Worm (Caenorhabditis elegans) whole organism, L4 larva: ENCODE measurements around the gene ZK829.1.

Experiments
- D1046.2 ChIP-seq: fragments of 200-800 bp; sonication (Bioruptor generic); IDR thresholded peaks from 2 replicates; pipeline ENCODE4 v1.3.6; 2022; ENCODE audit warnings: missing genetic modification characterization, missing compliant biosample characterization
- F10B5.3 ChIP-seq: sonication (generic microtip); optimal IDR thresholded peaks from 2 replicates; lab custom pipeline; 2016; ENCODE audit warnings: mild to moderate bottlenecking, missing genetic modification characterization, missing compliant biosample characterization
- F44E2.7 ChIP-seq: fragments of 200-800 bp; sonication (Bioruptor generic); IDR thresholded peaks from 2 replicates; pipeline ENCODE4 v2.1.2; 2022; ENCODE audit warnings: missing genetic modification characterization, missing compliant biosample characterization
- Y105C5A.15 ChIP-seq: fragments of 200-800 bp; sonication (Bioruptor generic); IDR thresholded peaks from 2 replicates; pipeline ENCODE4 v1.3.6; 2022; ENCODE audit warnings: missing genetic modification characterization, missing compliant biosample characterization
- Y48G9A.11 ChIP-seq: fragments of 200-800 bp; sonication (Bioruptor generic); IDR thresholded peaks from 2 replicates; pipeline ENCODE4 v1.3.6; 2022; ENCODE audit warnings: missing genetic modification reagents, missing genetic modification characterization, missing compliant biosample characterization
- Y5F2A.4 ChIP-seq: fragments of 200-800 bp; sonication (Bioruptor generic); optimal IDR thresholded peaks from 2 replicates; lab custom pipeline; 2018; ENCODE audit warnings: mild to moderate bottlenecking, missing genetic modification characterization, missing compliant biosample characterization
- ZK337.2 ChIP-seq: fragments of 200-800 bp; sonication (Bioruptor generic); IDR thresholded peaks from 2 replicates; pipeline ENCODE4 v1.3.6; 2022; ENCODE audit warnings: missing genetic modification reagents, missing genetic modification characterization, missing compliant biosample characterization
- aha-1 ChIP-seq: fragments of 150-350 bp; peaks from one replicate; lab custom pipeline; 2014; ENCODE audit warnings: missing biosample characterization, missing genetic modification characterization
- attf-4 ChIP-seq: sonication (generic microtip); optimal IDR thresholded peaks from 3 replicates; lab custom pipeline; 2017; ENCODE audit warnings: missing biosample characterization, missing genetic modification characterization
- ceh-20 ChIP-seq: fragments of 200-800 bp; sonication (Bioruptor generic); IDR thresholded peaks from 2 replicates; pipeline ENCODE4 v1.3.6; 2022; ENCODE audit warnings: missing genetic modification reagents, missing genetic modification characterization, missing compliant biosample characterization
- ceh-28 ChIP-seq: fragments of 150-350 bp; optimal IDR thresholded peaks from 2 replicates; lab custom pipeline; 2014; ENCODE audit warnings: missing biosample characterization, missing genetic modification reagents, missing genetic modification characterization
- ces-1 ChIP-seq: fragments of 150-350 bp; sonication (generic microtip); optimal IDR thresholded peaks from 4 replicates; lab custom pipeline; 2014; ENCODE audit warnings: missing biosample characterization, missing genetic modification reagents, missing genetic modification characterization
- ctbp-1 ChIP-seq: fragments of 200-800 bp; sonication (Bioruptor generic); IDR thresholded peaks from 2 replicates; pipeline ENCODE4 v1.3.6; 2022; ENCODE audit warnings: missing genetic modification reagents, missing genetic modification characterization, missing compliant biosample characterization
- dpl-1 ChIP-seq: fragments of 150-350 bp; optimal IDR thresholded peaks from 2 replicates; lab custom pipeline; 2014; ENCODE audit warnings: missing biosample characterization, missing genetic modification reagents, missing genetic modification characterization
- duxl-1 ChIP-seq: sonication (generic microtip); optimal IDR thresholded peaks from 2 replicates; lab custom pipeline; 2016; ENCODE audit warnings: mild to moderate bottlenecking, missing genetic modification characterization, moderate library complexity, missing compliant biosample characterization; ENCODE audit not compliant: poor library complexity
- egl-43 ChIP-seq: fragments of 200-800 bp; sonication (Bioruptor generic); IDR thresholded peaks from 2 replicates; pipeline ENCODE4 v1.3.6; 2022; ENCODE audit warnings: missing genetic modification reagents, missing genetic modification characterization, missing compliant biosample characterization
- hif-1 ChIP-seq, 2 experiments: sonication (generic microtip); optimal IDR thresholded peaks; 2 replicates each; lab custom pipeline; 2016 to 2017; ENCODE audit warnings: missing compliant biosample characterization in 2 of 2, missing genetic modification characterization in 2 of 2, missing genetic modification reagents in 2 of 2, missing genotype in 2 of 2, mild to moderate bottlenecking in 1 of 2
- hmg-1.1 ChIP-seq: fragments of 200-800 bp; sonication (Bioruptor generic); IDR thresholded peaks from 2 replicates; pipeline ENCODE4 v1.3.6; 2022; ENCODE audit warnings: missing genetic modification reagents, missing genetic modification characterization, missing compliant biosample characterization
- lim-7 ChIP-seq: fragments of 200-800 bp; sonication (Bioruptor generic); IDR thresholded peaks from 2 replicates; pipeline ENCODE4 v1.3.6; 2022; ENCODE audit warnings: missing genetic modification characterization, missing compliant biosample characterization
- lin-1 ChIP-seq: fragments of 200-800 bp; sonication (Bioruptor generic); IDR thresholded peaks from 2 replicates; pipeline ENCODE4 v1.3.6; 2022; ENCODE audit warnings: missing genetic modification reagents, missing genetic modification characterization, missing compliant biosample characterization
- lin-39 ChIP-seq: fragments of 150-350 bp; optimal IDR thresholded peaks from 2 replicates; lab custom pipeline; 2014; ENCODE audit warnings: missing biosample characterization, missing genetic modification reagents, missing genetic modification characterization
- lsy-2 ChIP-seq, 2 experiments: fragments of 150-350 bp in 1 of 2; sonication (generic microtip) in 1 of 2; optimal IDR thresholded peaks; 2 replicates each; lab custom pipeline; 2014 to 2017; ENCODE audit warnings: missing biosample characterization in 2 of 2, missing genetic modification characterization in 2 of 2
- mes-2 ChIP-seq: sonication (generic microtip); optimal IDR thresholded peaks from 2 replicates; lab custom pipeline; 2016; ENCODE audit warnings: missing genotype, mild to moderate bottlenecking, missing genetic modification characterization, missing compliant biosample characterization; ENCODE audit not compliant: poor library complexity, severe bottlenecking
- nhr-10 ChIP-seq: fragments of 150-350 bp; optimal IDR thresholded peaks from 2 replicates; lab custom pipeline; 2014; ENCODE audit warnings: missing biosample characterization, missing genetic modification characterization
- nhr-11 ChIP-seq: fragments of 150-350 bp; optimal IDR thresholded peaks from 2 replicates; lab custom pipeline; 2014; ENCODE audit warnings: missing biosample characterization, missing genetic modification characterization
- nhr-25 ChIP-seq: sonication (generic microtip); optimal IDR thresholded peaks from 2 replicates; lab custom pipeline; 2017; ENCODE audit warnings: missing genetic modification characterization, mild to moderate bottlenecking, missing compliant biosample characterization, antibody characterized with exemption, moderate library complexity, borderline replicate concordance; ENCODE audit not compliant: insufficient read depth
- nhr-42 ChIP-seq: fragments of 200-800 bp; sonication (Bioruptor generic); IDR thresholded peaks from 2 replicates; pipeline ENCODE4 v1.3.6; 2022; ENCODE audit warnings: missing genetic modification characterization, missing compliant biosample characterization
- nhr-48 ChIP-seq: sonication (generic microtip); optimal IDR thresholded peaks from 2 replicates; lab custom pipeline; 2016; ENCODE audit warnings: mild to moderate bottlenecking, missing genetic modification characterization, missing compliant biosample characterization
- rbr-2 ChIP-seq: sonication (generic microtip); optimal IDR thresholded peaks from 2 replicates; lab custom pipeline; 2016; ENCODE audit warnings: missing genotype, missing genetic modification characterization, missing compliant biosample characterization
- saeg-2 ChIP-seq: fragments of 200-800 bp; sonication (Bioruptor generic); IDR thresholded peaks from 2 replicates; pipeline ENCODE4 v1.3.6; 2022; ENCODE audit warnings: missing genetic modification reagents, missing genetic modification characterization, missing compliant biosample characterization
- set-16 ChIP-seq: fragments of 200-800 bp; sonication (Bioruptor generic); IDR thresholded peaks from 2 replicates; pipeline ENCODE4 v1.3.6; 2022; ENCODE audit warnings: missing genetic modification reagents, missing genetic modification characterization, missing compliant biosample characterization
- snpc-1.2 ChIP-seq: fragments of 200-800 bp; sonication (Bioruptor generic); IDR thresholded peaks from 2 replicates; pipeline ENCODE4 v1.3.6; 2022; ENCODE audit warnings: missing genetic modification reagents, missing genetic modification characterization, missing compliant biosample characterization
- spr-1 ChIP-seq: sonication (generic microtip); optimal IDR thresholded peaks from 2 replicates; lab custom pipeline; 2016; ENCODE audit warnings: mild to moderate bottlenecking, missing genetic modification characterization, missing compliant biosample characterization
- unc-130 ChIP-seq: sonication (generic microtip); optimal IDR thresholded peaks from 2 replicates; lab custom pipeline; 2016; ENCODE audit warnings: missing genetic modification reagents, missing genetic modification characterization, missing compliant biosample characterization
- unc-39 ChIP-seq: sonication (generic microtip); optimal IDR thresholded peaks from 2 replicates; lab custom pipeline; 2017; ENCODE audit warnings: missing biosample characterization, missing genetic modification characterization
- unc-62 ChIP-seq, 3 experiments: fragments of 150-350 bp in 1 of 3; sonication (generic microtip); optimal IDR thresholded peaks in 2 of 3; peaks in 1 of 3; 1 replicate in 1 of 3; 2 replicates in 2 of 3; lab custom pipeline; 2014 to 2017; ENCODE audit warnings: missing biosample characterization in 3 of 3, missing genetic modification characterization in 3 of 3, missing genetic modification reagents in 3 of 3, missing genotype in 1 of 3
- zag-1 ChIP-seq: fragments of 150-350 bp; optimal IDR thresholded peaks from 2 replicates; lab custom pipeline; 2014; ENCODE audit warnings: missing biosample characterization, missing genetic modification characterization
- zfp-2 ChIP-seq: sonication (generic microtip); optimal IDR thresholded peaks from 2 replicates; lab custom pipeline; 2016; ENCODE audit warnings: mild to moderate bottlenecking, missing genetic modification characterization, missing compliant biosample characterization
- zfp-3 ChIP-seq: fragments of 200-800 bp; sonication (Bioruptor generic); conservative IDR thresholded peaks from 2 replicates; pipeline ENCODE4 v1.3.6; 2022; ENCODE audit warnings: missing genetic modification reagents, missing genetic modification characterization, missing compliant biosample characterization

Gene ZK829.1

DNA sequence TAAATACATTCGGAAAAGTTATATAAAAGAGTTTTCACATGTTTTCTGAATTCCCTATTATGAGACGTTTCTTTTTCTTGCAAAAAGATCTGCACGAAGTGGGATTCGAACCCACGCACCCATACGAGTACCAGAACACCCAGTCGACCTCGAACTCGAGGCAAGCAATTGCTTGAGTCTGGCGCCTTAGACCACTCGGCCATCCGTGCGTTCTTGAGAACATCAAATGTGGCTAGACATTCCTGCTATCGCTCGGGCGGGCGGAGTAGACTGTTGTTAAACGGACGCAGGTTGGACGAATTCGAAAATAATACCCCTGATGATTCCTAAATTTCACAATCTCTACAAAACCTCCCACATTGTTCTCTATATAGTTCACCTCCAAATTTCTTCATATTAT, 13.8 kb downstream of the ZK829.1 start (continued):
- TF ChIP-seq nhr-25 (tag; lab: Kevin White, UChicago) (no peak), mes-2 (no peak), Y5F2A.4 (GFP tag; lab: Kevin White, UChicago) (no peak), saeg-2 (GFP tag; lab: Robert Waterston, UW) (peak; percentile 76; the same call in 1 of the 2 replicates), lim-7 (peak; percentile 73), duxl-1 (tag; lab: Kevin White, UChicago) (peak; percentile 63), nhr-11 (tag; lab: Kevin White, UChicago) (no peak), ZK337.2 (peak; percentile 47; the same call in 1 of the 2 replicates), unc-39 (tag; lab: Kevin White, UChicago) (no peak), Y48G9A.11 (GFP tag; lab: Robert Waterston, UW) (peak; percentile 61; the same call in 1 of the 2 replicates), nhr-10 (no peak), ces-1 (GFP tag; lab: Kevin White, UChicago) (no peak), rbr-2 (peak; percentile 45), D1046.2 (GFP tag; lab: Robert Waterston, UW) (0 out of 2 replicates have a peak, but pooled peaks have one; percentile 26), ceh-28 (no peak), Y105C5A.15 (GFP tag; lab: Robert Waterston, UW) (no peak), snpc-1.2 (GFP tag; lab: Robert Waterston, UW) (peak; percentile 91), lin-1 (GFP tag; lab: Robert Waterston, UW) (0 out of 2 replicates have a peak, but pooled peaks have one; percentile 53), hif-1 (tag; optimal IDR thresholded peaks at IDR 0.05; lab: Kevin White, UChicago) (no peak), spr-1 (peak; percentile 39), unc-62 (GFP tag; optimal IDR thresholded peaks at IDR 0.05 in 1 of 2; lab: Kevin White, UChicago) (no peak), unc-62 (tag; optimal IDR thresholded peaks at IDR 0.05; lab: Kevin White, UChicago) (no peak), F10B5.3 (no peak), nhr-48 (tag; lab: Kevin White, UChicago) (peak; percentile 6), F44E2.7 (GFP tag; lab: Robert Waterston, UW) (no peak), egl-43 (GFP tag; lab: Robert Waterston, UW) (peak; percentile 87), ceh-20 (GFP tag; lab: Robert Waterston, UW) (0 out of 2 replicates have a peak, but pooled peaks have one; percentile 45), unc-130 (no peak), dpl-1 (GFP tag; lab: Kevin White, UChicago) (no peak), lsy-2 (tag; optimal IDR thresholded peaks at IDR 0.05; lab: Kevin White, UChicago) (peak in 1 of 2 experiments; percentile 48), nhr-42 (GFP tag; lab: Robert Waterston, UW) (peak; percentile 70; the same call in 1 of the 2 replicates), set-16 (GFP tag; lab: Robert Waterston, UW) (no peak; the same call in 1 of the 2 replicates), hmg-1.1 (peak; percentile 68), attf-4 (tag; lab: Kevin White, UChicago) (no peak), zfp-2 (no peak)

DNA sequence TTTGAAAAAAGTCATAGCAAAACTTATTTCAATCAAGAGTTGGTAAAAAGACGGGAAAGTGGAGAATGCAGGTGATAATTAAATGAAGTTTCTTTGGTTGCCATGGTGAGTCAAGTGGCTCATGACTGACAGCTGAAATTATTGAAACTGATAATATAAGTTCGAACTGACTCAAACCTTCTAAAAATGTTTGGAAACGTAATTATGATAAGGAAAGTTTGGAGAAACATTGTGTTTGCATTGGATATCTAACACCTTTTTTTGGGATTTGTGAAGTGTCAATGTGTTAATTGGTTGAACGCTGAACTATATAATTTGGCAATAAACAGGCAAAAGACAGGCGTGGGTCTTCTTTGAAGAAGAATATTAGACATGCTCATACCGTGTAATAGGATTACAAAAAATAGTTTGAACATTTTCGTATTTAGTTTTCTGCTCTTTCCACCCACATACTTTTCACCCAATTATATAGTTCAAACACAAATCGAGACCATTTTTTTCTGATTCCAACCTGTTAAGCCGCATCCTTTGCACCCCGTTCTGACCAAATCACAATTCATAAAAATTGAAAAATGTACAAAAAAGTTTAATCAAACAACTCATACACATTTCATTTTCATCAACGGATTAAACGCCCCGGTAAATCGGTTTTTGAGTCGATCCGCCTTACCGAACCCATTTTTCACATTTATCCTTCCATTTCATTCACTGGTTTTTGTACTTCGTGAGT, 16.7 kb downstream of the ZK829.1 start, which contains the start of the genes srlf-33 and srlf-32:
Gene srlf-33 (minus strand): TSS at position 101 of the 730 bp plus-strand sequence.
Gene srlf-32 (plus strand): TSS at position 680 of the 730 bp plus-strand sequence.
- no peak for TF ChIP-seq lin-39 (tag; lab: Kevin White, UChicago)
- TF ChIP-seq zfp-3 (GFP tag; lab: Robert Waterston, UW) = no peak
- no peak for TF ChIP-seq Y105C5A.15 (GFP tag; lab: Robert Waterston, UW)
- TF ChIP-seq F10B5.3 = no peak
- TF ChIP-seq zag-1 = no peak
- peak; percentile 63 for TF ChIP-seq aha-1
- no peak for TF ChIP-seq ctbp-1 (GFP tag; lab: Robert Waterston, UW)
